Worm (Caenorhabditis elegans) whole organism, early embryonic: Measurements from ENCODE around the gene clec-83.

Experiments
- B0310.2 ChIP-seq: sonication (generic microtip); optimal IDR thresholded peaks from 2 replicates; lab custom pipeline; 2016; ENCODE audit warnings: mild to moderate bottlenecking, missing genetic modification characterization, missing compliant biosample characterization
- F13C5.2 ChIP-seq: sonication (generic microtip); optimal IDR thresholded peaks from 2 replicates; lab custom pipeline; 2017; ENCODE audit warnings: mild to moderate bottlenecking, missing genetic modification characterization, inconsistent platforms, missing compliant biosample characterization
- aly-1 ChIP-seq: sonication (generic microtip); optimal IDR thresholded peaks from 2 replicates; lab custom pipeline; 2016; ENCODE audit warnings: missing genetic modification characterization, missing compliant biosample characterization
- ama-1 ChIP-seq: fragments of 150-350 bp; optimal IDR thresholded peaks from 2 replicates; lab custom pipeline; 2014
- ceh-13 ChIP-seq: fragments of 200-800 bp; sonication (Bioruptor generic); optimal IDR thresholded peaks from 2 replicates; lab custom pipeline; 2018; ENCODE audit warnings: mild to moderate bottlenecking, missing genetic modification characterization, missing compliant biosample characterization
- ceh-36 ChIP-seq: sonication (generic microtip); optimal IDR thresholded peaks from 2 replicates; lab custom pipeline; 2016; ENCODE audit warnings: missing genetic modification characterization, inconsistent platforms, missing compliant biosample characterization
- ets-7 ChIP-seq: sonication (generic microtip); optimal IDR thresholded peaks from 2 replicates; lab custom pipeline; 2016; ENCODE audit warnings: missing genotype, missing genetic modification characterization, missing compliant biosample characterization
- flt-1 ChIP-seq: fragments of 200-800 bp; sonication (Bioruptor generic); IDR thresholded peaks from 2 replicates; pipeline ENCODE4 v1.3.6; 2022; ENCODE audit warnings: missing genetic modification characterization, missing compliant biosample characterization
- hmbx-1 ChIP-seq: sonication (generic microtip); optimal IDR thresholded peaks from 2 replicates; lab custom pipeline; 2016; ENCODE audit warnings: mild to moderate bottlenecking, missing genetic modification characterization, missing compliant biosample characterization
- hmg-4 ChIP-seq: fragments of 200-800 bp; sonication (Bioruptor generic); optimal IDR thresholded peaks from 2 replicates; lab custom pipeline; 2018; ENCODE audit warnings: mild to moderate bottlenecking, missing genetic modification characterization, missing compliant biosample characterization
- hnd-1 ChIP-seq: sonication (generic microtip); optimal IDR thresholded peaks from 2 replicates; lab custom pipeline; 2016; ENCODE audit warnings: missing genetic modification characterization, missing compliant biosample characterization
- pes-1 ChIP-seq: fragments of 200-800 bp; sonication (Bioruptor generic); IDR thresholded peaks from 2 replicates; pipeline ENCODE4 v1.3.6; 2022; ENCODE audit warnings: missing genetic modification reagents, missing genetic modification characterization, missing compliant biosample characterization
- scrt-1 ChIP-seq: fragments of 200-800 bp; sonication (Bioruptor generic); IDR thresholded peaks from 2 replicates; pipeline ENCODE4 v1.3.6; 2022; ENCODE audit warnings: missing genetic modification characterization, missing compliant biosample characterization
- sea-1 ChIP-seq: fragments of 200-800 bp; sonication (Bioruptor generic); conservative IDR thresholded peaks from 2 replicates; pipeline ENCODE4 v1.3.6; 2022; ENCODE audit warnings: missing genetic modification characterization, missing compliant biosample characterization
- tbx-11 ChIP-seq: fragments of 200-800 bp; sonication (Bioruptor generic); IDR thresholded peaks from 2 replicates; pipeline ENCODE4 v1.3.6; 2022; ENCODE audit warnings: missing genetic modification characterization, missing compliant biosample characterization
- tbx-37 ChIP-seq: fragments of 200-800 bp; sonication (Bioruptor generic); conservative IDR thresholded peaks from 2 replicates; pipeline ENCODE4 v1.3.6; 2022; ENCODE audit warnings: missing genetic modification reagents, missing genetic modification characterization, missing compliant biosample characterization
- tra-4 ChIP-seq: sonication (generic microtip); optimal IDR thresholded peaks from 2 replicates; lab custom pipeline; 2017; ENCODE audit warnings: missing genetic modification characterization, missing compliant biosample characterization

The clec-83 gene

DNA sequence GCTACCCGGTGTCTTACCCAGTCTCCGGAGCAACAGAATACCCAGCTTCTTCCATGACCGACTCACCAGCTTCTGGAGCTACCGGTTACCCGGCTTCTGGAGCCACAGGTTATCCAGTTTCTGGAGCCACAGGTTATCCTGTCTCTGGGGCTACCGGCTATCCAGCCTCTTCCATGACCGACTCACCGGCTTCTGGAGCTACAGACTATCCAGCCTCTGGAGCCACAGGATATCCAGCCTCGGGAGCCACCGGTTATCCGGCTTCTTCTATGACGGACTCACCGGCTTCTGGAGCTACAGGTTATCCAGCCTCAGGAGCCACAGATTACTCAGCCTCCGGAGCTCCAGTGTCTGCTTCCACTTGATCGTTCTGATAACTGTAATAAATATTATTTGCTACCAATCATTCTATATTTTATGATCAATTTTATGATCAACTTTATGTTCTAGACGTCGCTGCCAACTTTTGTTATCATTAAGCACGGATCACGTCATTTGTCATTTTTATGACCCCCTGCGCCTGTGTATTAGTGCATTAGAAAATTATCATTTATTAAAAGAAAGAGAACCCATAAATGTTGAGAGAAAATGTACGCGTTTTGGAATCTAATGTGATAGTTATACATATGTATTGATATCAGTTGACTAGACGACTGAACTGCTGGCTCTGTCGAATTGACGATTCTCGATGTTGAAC lies 13.9 kb upstream of the clec-83 start:
- TF ChIP-seq scrt-1 (GFP tag; lab: Robert Waterston, UW) (no peak), tbx-11 (no peak), F13C5.2 (tag; lab: Kevin White, UChicago) (no peak), hnd-1 (no peak), pes-1 (GFP tag; lab: Robert Waterston, UW) (no peak), sea-1 (GFP tag; lab: Robert Waterston, UW) (no peak), ceh-36 (tag; lab: Kevin White, UChicago) (no peak), aly-1 (tag; lab: Kevin White, UChicago) (no peak)

DNA sequence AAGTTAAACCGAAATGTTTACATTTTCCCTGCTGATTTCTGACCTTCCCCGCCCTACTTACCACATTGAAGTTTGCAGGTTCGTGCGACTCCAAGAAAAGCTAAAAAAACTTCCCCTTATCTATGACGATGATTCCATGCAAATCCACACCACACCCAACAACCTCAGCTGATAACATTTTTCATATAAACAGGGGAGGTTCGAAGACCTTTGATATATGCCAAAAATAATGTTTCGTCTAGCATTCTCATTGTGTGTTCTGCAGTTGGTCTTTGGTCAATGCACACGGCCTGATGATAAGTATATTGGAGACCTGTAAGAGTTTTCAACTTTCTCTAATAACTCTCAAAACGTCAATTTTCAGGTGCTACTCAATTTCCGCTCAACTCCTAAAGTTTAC lies 12.9 kb upstream of the clec-83 start:
- TF ChIP-seq sea-1 (GFP tag; lab: Robert Waterston, UW): no peak
- TF ChIP-seq ceh-36 (tag; lab: Kevin White, UChicago): no peak
- no peak for TF ChIP-seq pes-1 (GFP tag; lab: Robert Waterston, UW)
- no peak for TF ChIP-seq hmg-4 (GFP tag; lab: Kevin White, UChicago)
- TF ChIP-seq ets-7 (tag; lab: Kevin White, UChicago): no peak
- no peak for TF ChIP-seq ceh-13 (GFP tag; lab: Kevin White, UChicago)
- no peak for TF ChIP-seq flt-1 (GFP tag; lab: Robert Waterston, UW)
- TF ChIP-seq tra-4 (tag; lab: Kevin White, UChicago): no peak
- TF ChIP-seq F13C5.2 (tag; lab: Kevin White, UChicago): no peak
- no peak for TF ChIP-seq scrt-1 (GFP tag; lab: Robert Waterston, UW)
- no peak for TF ChIP-seq hmbx-1 (tag; lab: Kevin White, UChicago)
- TF ChIP-seq tbx-37 (GFP tag; lab: Robert Waterston, UW): no peak
- TF ChIP-seq hnd-1: no peak
- TF ChIP-seq tbx-11: no peak
- no peak for TF ChIP-seq ama-1 (lab: Kevin White, UChicago)
- no peak for TF ChIP-seq B0310.2
- TF ChIP-seq aly-1 (tag; lab: Kevin White, UChicago): no peak

DNA sequence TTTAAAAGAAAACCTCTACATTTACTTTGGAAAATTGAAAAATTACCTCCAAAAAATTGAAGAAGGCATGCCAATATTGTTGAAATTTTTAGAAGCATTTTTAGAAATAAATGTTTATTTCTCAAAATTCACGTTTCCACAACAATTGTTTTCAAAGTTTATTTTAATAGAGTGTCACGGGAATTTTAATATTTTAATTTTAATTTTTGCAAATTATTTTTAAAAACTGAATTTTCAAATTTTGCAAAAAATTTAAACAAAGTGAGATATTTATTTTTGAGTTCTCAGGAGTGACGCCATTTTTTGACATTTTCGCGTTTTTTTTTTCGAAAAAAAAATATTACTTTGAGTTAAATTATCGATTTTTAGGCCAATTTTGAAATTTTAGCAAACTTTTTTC lies 11.9 kb upstream of the clec-83 start, which contains the start of gene Y54G2A.49:
Gene Y54G2A.49, minus strand, starts transcription at position 101 of the 400 bp plus-strand sequence.
- TF ChIP-seq scrt-1 (GFP tag; lab: Robert Waterston, UW): no peak
- no peak for TF ChIP-seq flt-1 (GFP tag; lab: Robert Waterston, UW)
- no peak for TF ChIP-seq tbx-11
- TF ChIP-seq ceh-13 (GFP tag; lab: Kevin White, UChicago): no peak
- TF ChIP-seq pes-1 (GFP tag; lab: Robert Waterston, UW): no peak
- TF ChIP-seq hmbx-1 (tag; lab: Kevin White, UChicago): no peak
- TF ChIP-seq ama-1 (lab: Kevin White, UChicago): no peak
- TF ChIP-seq F13C5.2 (tag; lab: Kevin White, UChicago): no peak
- no peak for TF ChIP-seq B0310.2
- no peak for TF ChIP-seq hmg-4 (GFP tag; lab: Kevin White, UChicago)
- TF ChIP-seq hnd-1: no peak
- TF ChIP-seq ets-7 (tag; lab: Kevin White, UChicago): no peak
- TF ChIP-seq tbx-37 (GFP tag; lab: Robert Waterston, UW): no peak
- no peak for TF ChIP-seq aly-1 (tag; lab: Kevin White, UChicago)
- TF ChIP-seq ceh-36 (tag; lab: Kevin White, UChicago): no peak
- no peak for TF ChIP-seq tra-4 (tag; lab: Kevin White, UChicago)
- TF ChIP-seq sea-1 (GFP tag; lab: Robert Waterston, UW): no peak

DNA sequence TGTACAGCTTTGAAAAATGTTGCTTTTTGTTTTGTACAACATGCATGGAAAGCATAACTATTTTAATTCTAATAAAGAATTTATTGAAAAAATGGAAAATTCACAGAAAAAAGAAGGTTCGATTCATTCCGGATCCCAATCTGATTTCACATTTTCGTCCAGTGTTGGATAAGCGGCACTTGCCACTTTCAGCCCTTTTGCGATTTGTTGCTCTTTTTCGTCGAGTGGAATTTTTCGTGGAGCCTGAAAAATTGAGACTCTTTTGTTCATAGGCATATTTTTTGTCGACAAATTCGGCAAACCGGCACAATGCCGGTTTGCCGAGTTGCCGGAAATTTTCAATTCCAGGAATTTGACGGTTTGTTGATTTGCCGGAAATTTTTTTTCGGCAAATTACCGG lies 10.4 kb upstream of the clec-83 start:
- no peak for TF ChIP-seq hnd-1
- TF ChIP-seq ama-1 (lab: Kevin White, UChicago): no peak
- no peak for TF ChIP-seq hmbx-1 (tag; lab: Kevin White, UChicago)
- TF ChIP-seq B0310.2: no peak
- TF ChIP-seq pes-1 (GFP tag; lab: Robert Waterston, UW): no peak
- no peak for TF ChIP-seq flt-1 (GFP tag; lab: Robert Waterston, UW)
- no peak for TF ChIP-seq tbx-37 (GFP tag; lab: Robert Waterston, UW)
- no peak for TF ChIP-seq sea-1 (GFP tag; lab: Robert Waterston, UW)
- TF ChIP-seq tra-4 (tag; lab: Kevin White, UChicago): no peak
- no peak for TF ChIP-seq tbx-11

DNA sequence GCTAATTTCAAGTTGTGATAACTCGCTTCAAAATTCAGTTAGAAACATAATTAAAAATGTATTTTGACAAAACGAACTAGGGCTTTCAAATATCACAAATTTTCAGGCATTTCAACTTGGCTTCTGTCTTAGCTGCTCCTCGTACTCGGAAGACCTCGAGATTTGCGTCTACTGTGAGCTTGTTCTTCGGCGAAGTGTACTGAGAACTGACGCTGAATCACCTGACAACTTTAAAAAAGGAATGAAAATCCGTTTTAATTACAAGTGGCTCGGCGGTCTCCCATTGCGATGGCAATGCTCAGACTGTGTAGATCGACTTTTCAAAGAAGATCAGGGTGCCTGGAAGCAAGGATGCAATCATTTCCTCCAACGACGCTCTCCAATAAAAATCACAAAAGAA lies 9.3 kb upstream of the clec-83 start, which contains the start of gene clec-85:
Gene clec-85, plus strand, starts transcription at position 301 of the 400 bp plus-strand sequence.
- TF ChIP-seq hnd-1: no peak
- TF ChIP-seq ets-7 (tag; lab: Kevin White, UChicago): no peak
- no peak for TF ChIP-seq B0310.2
- TF ChIP-seq ama-1 (lab: Kevin White, UChicago): no peak
- TF ChIP-seq pes-1 (GFP tag; lab: Robert Waterston, UW): no peak
- TF ChIP-seq ceh-13 (GFP tag; lab: Kevin White, UChicago): no peak
- no peak for TF ChIP-seq scrt-1 (GFP tag; lab: Robert Waterston, UW)

DNA sequence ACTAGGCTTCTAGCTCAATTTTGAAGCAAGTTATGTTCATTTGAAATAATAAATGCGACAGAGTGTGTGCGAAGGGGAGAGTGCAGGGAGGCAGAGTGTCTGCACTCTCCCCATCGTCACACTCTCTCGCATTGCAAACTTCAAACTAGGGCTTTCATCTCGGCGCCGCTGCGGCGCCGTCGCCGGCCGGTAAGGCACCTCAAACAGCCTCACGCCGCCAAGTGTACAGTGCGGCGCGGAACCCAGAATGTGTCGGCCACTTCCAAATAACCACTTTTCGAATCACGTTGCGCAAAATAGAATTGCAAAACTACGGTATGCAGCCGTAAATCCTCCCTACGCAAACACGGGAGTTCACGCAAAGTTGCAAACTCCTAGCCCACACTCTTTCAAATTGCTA lies 8.0 kb upstream of the clec-83 start:
- no peak for TF ChIP-seq aly-1 (tag; lab: Kevin White, UChicago)

DNA sequence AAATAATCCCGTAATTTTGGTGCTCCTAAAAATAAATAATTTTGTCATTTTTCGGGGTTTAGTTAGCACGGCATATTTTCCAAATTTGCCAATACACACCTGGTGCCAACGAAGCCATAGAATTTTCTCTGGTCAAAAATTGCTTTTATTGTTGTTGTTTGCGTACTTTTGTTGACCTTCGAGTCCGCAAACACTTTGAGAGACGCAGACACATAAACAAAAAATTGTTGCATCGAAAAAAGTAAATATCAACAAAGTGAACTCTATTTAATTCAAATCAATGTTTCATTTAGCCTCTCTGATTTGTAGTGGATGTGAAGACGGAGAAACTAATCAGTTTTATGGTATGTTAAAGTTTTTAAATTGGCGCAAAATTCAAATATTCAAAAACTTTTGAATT lies 5.0 kb upstream of the clec-83 start, which contains the start of gene Y54G2A.40:
Gene Y54G2A.40, plus strand, starts transcription at position 213 of the 400 bp plus-strand sequence.
- TF ChIP-seq F13C5.2 (tag; lab: Kevin White, UChicago): no peak
- TF ChIP-seq tra-4 (tag; lab: Kevin White, UChicago): no peak
- TF ChIP-seq tbx-37 (GFP tag; lab: Robert Waterston, UW): no peak
- no peak for TF ChIP-seq sea-1 (GFP tag; lab: Robert Waterston, UW)
- no peak for TF ChIP-seq hmbx-1 (tag; lab: Kevin White, UChicago)
- TF ChIP-seq ets-7 (tag; lab: Kevin White, UChicago): no peak
- TF ChIP-seq hmg-4 (GFP tag; lab: Kevin White, UChicago): no peak
- no peak for TF ChIP-seq ceh-13 (GFP tag; lab: Kevin White, UChicago)
- no peak for TF ChIP-seq hnd-1
- no peak for TF ChIP-seq flt-1 (GFP tag; lab: Robert Waterston, UW)
- TF ChIP-seq pes-1 (GFP tag; lab: Robert Waterston, UW): no peak
- TF ChIP-seq ama-1 (lab: Kevin White, UChicago): no peak
- no peak for TF ChIP-seq tbx-11
- no peak for TF ChIP-seq aly-1 (tag; lab: Kevin White, UChicago)
- no peak for TF ChIP-seq B0310.2
- TF ChIP-seq scrt-1 (GFP tag; lab: Robert Waterston, UW): no peak
- no peak for TF ChIP-seq ceh-36 (tag; lab: Kevin White, UChicago)
